Worm (Caenorhabditis elegans) whole organism, L4/young adult: ENCODE measurements around the gene T28H11.7.

Source experiments
- W03F9.2 ChIP-seq: fragments of 150-350 bp; optimal IDR thresholded peaks from 2 replicates; lab custom pipeline; 2014; ENCODE audit warnings: missing biosample characterization, missing genetic modification characterization
- dao-5 ChIP-seq: sonication (generic microtip); optimal IDR thresholded peaks from 2 replicates; lab custom pipeline; 2016; ENCODE audit warnings: missing genotype, missing genetic modification characterization, moderate library complexity, missing compliant biosample characterization
- him-1 ChIP-seq: sonication (generic microtip); optimal IDR thresholded peaks from 2 replicates; lab custom pipeline; 2016; ENCODE audit warnings: missing genotype, missing genetic modification reagents, missing genetic modification characterization, missing compliant biosample characterization

DNA sequence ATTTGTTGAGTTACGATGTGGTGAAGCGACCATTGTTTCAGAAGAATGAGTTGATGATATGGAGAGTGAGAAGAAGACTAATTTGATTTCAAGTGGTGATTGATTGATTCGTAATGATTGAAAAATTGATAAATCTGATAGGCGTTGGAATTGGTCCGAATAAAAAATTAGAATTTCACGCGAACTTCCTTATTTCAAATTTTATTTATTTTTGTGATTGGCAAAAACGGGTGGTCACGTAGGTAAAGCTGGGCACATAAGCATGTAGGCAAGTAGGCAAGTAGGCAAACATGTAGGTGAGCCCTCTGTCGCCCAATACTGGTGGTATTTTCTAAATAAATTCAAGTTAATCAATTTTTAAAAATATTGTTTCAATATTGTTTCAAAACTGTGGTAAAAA lies 16.3 kb upstream of the T28H11.7 start, which contains the start of gene C09B9.4:
- no peak for TF ChIP-seq him-1
- no peak for TF ChIP-seq dao-5 (tag; lab: Kevin White, UChicago)
- no peak for TF ChIP-seq W03F9.2
